Fruit fly (Drosophila melanogaster): ENCODE results near the gene CG42537.
A peak's percentile ranks its signal among the peaks of the same experiment; 100 is the strongest.

Gene CG42537

DNA sequence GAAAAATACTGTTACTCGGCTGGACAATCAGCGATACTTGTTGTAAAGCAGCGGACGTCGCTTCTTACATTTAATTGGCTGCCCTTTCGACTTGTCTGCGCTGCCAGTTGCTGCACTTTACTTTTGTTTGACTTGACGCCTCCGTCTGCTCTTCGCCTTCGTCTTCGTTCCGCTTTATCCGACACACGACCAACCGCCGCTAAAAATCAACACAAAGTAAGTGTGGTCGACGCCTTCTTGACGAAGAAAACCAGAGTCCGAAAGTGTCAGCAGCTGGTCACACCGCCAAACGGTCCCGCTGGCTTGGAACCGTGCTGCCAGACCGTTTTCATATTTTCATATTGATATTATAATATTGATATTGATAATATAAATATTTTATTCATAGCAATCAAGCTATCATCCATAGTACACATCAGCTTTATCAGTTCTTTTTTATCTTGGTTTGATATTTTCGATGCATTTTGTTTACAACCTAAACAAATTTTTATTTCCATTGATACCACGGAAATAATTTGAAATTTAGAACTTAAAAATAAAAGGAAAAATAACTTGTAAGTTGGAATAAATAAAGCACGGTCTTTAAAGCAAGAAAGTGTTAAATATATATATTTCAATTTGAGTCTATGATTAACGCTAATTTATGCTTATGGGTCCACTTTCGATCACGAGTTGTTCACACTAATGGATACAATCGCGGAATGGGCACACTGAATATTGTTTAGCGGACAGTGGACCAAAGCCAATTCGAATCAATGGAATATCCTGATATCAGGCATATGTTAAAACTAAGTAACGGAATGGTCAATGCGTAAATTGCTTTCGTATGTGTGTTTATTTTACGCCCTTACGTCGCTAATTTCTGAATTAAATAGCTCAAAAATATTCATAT is 28.3 kb downstream of the CG42537 start, which contains the start of gene Dmtn (continued):
- no peak for TF ChIP-seq CG2199 (GFP tag; IDR thresholded peaks at IDR 0.05)
- TF ChIP-seq trem (tag; optimal IDR thresholded peaks at IDR 0.05): peak; percentile 34
- no peak for TF ChIP-seq so (GFP tag; IDR thresholded peaks at IDR 0.05)
- no peak for TF ChIP-seq CG18599 (GFP tag; optimal IDR thresholded peaks at IDR 0.05)
- TF ChIP-seq Deaf1 (tag; optimal IDR thresholded peaks at IDR 0.05): peak; percentile 68
- peak; percentile 58 for TF ChIP-seq CG14710 (tag; optimal IDR thresholded peaks at IDR 0.05)
- TF ChIP-seq Gug (GFP tag; IDR thresholded peaks at IDR 0.05): peak; percentile 3; the same call in 1 of the 4 replicates
- no peak for TF ChIP-seq CG4404 (GFP tag; IDR thresholded peaks at IDR 0.05)
- no peak for TF ChIP-seq sc (optimal IDR thresholded peaks at IDR 0.05)
- peak; percentile 24 for TF ChIP-seq sc (GFP tag; optimal IDR thresholded peaks at IDR 0.05)
- TF ChIP-seq hb (GFP tag; IDR thresholded peaks at IDR 0.05; ENCODE audit: partially characterized antibody): no peak
- no peak for TF ChIP-seq HLH4C (GFP tag; IDR thresholded peaks at IDR 0.05; ENCODE audit: partially characterized antibody)
- peak; percentile 81 for TF ChIP-seq CG7357 (GFP tag; IDR thresholded peaks at IDR 0.05)
- no peak for TF ChIP-seq CkIIα-i1 (GFP tag; IDR thresholded peaks at IDR 0.05)
- no peak for TF ChIP-seq Aef1 (GFP tag; IDR thresholded peaks at IDR 0.05)
- TF ChIP-seq CoRest (tag; optimal IDR thresholded peaks at IDR 0.05): peak; percentile 56
- TF ChIP-seq CG7271 (tag; optimal IDR thresholded peaks at IDR 0.05): peak; percentile 0
- peak; percentile 46 for TF ChIP-seq CG10267 (tag; optimal IDR thresholded peaks at IDR 0.05)
- peak; percentile 23 for TF ChIP-seq odd (GFP tag; optimal IDR thresholded peaks at IDR 0.05)
- peak; percentile 19 for TF ChIP-seq CG3163 (GFP tag; optimal IDR thresholded peaks at IDR 0.05)
- TF ChIP-seq CG12155 (GFP tag; optimal IDR thresholded peaks at IDR 0.05): peak; percentile 33
- TF ChIP-seq pros (GFP tag; optimal IDR thresholded peaks at IDR 0.05): peak; percentile 92
- peak in 1 of 2 experiments; percentile 26 for TF ChIP-seq Eip74EF (GFP tag; optimal IDR thresholded peaks at IDR 0.05)
- TF ChIP-seq ci (GFP tag; IDR thresholded peaks at IDR 0.05): no peak
- TF ChIP-seq CG15269 (tag; optimal IDR thresholded peaks at IDR 0.05): peak; percentile 36
- TF ChIP-seq nmo (GFP tag; optimal IDR thresholded peaks at IDR 0.05): peak; percentile 47
- peak; percentile 69 for TF ChIP-seq CG34376 (GFP tag; optimal IDR thresholded peaks at IDR 0.05)
- peak; percentile 10 for TF ChIP-seq CG15011 (GFP tag; optimal IDR thresholded peaks at IDR 0.05)
- no peak for TF ChIP-seq maf-S (GFP tag; optimal IDR thresholded peaks at IDR 0.05)
- TF ChIP-seq CG14050 (GFP tag; IDR thresholded peaks at IDR 0.05): no peak
- TF ChIP-seq hkb (optimal IDR thresholded peaks at IDR 0.05): no peak
- TF ChIP-seq hkb (GFP tag; IDR thresholded peaks at IDR 0.05): no peak
- TF ChIP-seq CG9817 (tag; optimal IDR thresholded peaks at IDR 0.05): peak; percentile 15
- TF ChIP-seq Adf1 (GFP tag; IDR thresholded peaks at IDR 0.05): no peak
- TF ChIP-seq CG2712 (tag; optimal IDR thresholded peaks at IDR 0.05): peak; percentile 39
- TF ChIP-seq CG11695 (GFP tag; IDR thresholded peaks at IDR 0.05): no peak
- no peak for TF ChIP-seq al (GFP tag; IDR thresholded peaks at IDR 0.05)
- TF ChIP-seq Dp (GFP tag; optimal IDR thresholded peaks at IDR 0.05): peak; percentile 23
- TF ChIP-seq dpn (GFP tag; optimal IDR thresholded peaks at IDR 0.05): peak in 1 of 2 experiments; percentile 20
- peak; percentile 62 for TF ChIP-seq cg (GFP tag; optimal IDR thresholded peaks at IDR 0.05)
- peak; percentile 34 for TF ChIP-seq CG4707 (GFP tag; optimal IDR thresholded peaks at IDR 0.05)
- TF ChIP-seq Ssrp (tag; optimal IDR thresholded peaks at IDR 0.05): peak; percentile 26
- peak; percentile 2 for TF ChIP-seq tap (tag; optimal IDR thresholded peaks at IDR 0.05)
- peak; percentile 51 for TF ChIP-seq onecut (GFP tag; IDR thresholded peaks at IDR 0.05)
- TF ChIP-seq hth (optimal IDR thresholded peaks at IDR 0.05): no peak
- TF ChIP-seq CG8924 (tag; optimal IDR thresholded peaks at IDR 0.05): peak; percentile 80
- peak in 1 of 2 experiments; percentile 82 for TF ChIP-seq tll (GFP tag; optimal IDR thresholded peaks at IDR 0.05)
- TF ChIP-seq Meics (GFP tag; optimal IDR thresholded peaks at IDR 0.05): peak; percentile 10
- peak; percentile 15 for TF ChIP-seq CG33213 (GFP tag; optimal IDR thresholded peaks at IDR 0.05)

All from whole organism, embryonic.